Worm (Caenorhabditis elegans) whole organism, L3 larva: ENCODE data around the gene sbt-1.

Experiments
- R02D3.7 ChIP-seq: fragments of 150-350 bp; optimal IDR thresholded peaks from 2 replicates; lab custom pipeline; 2014; ENCODE audit warnings: missing biosample characterization, missing genetic modification characterization
- aly-2 ChIP-seq: fragments of 150-350 bp; optimal IDR thresholded peaks from 2 replicates; lab custom pipeline; 2014; ENCODE audit warnings: missing biosample characterization, missing genetic modification characterization
- egl-27 ChIP-seq: sonication (generic microtip); optimal IDR thresholded peaks from 4 replicates; lab custom pipeline; 2017; ENCODE audit warnings: missing biosample characterization, missing genetic modification reagents, missing genetic modification characterization
- egl-5 ChIP-seq: fragments of 150-350 bp; optimal IDR thresholded peaks from 2 replicates; lab custom pipeline; 2017; ENCODE audit warnings: missing biosample characterization, missing genetic modification reagents, missing genetic modification characterization, inconsistent platforms
- elt-2 ChIP-seq: sonication (generic microtip); optimal IDR thresholded peaks from 2 replicates; lab custom pipeline; 2016; ENCODE audit warnings: missing genetic modification reagents, mild to moderate bottlenecking, missing genetic modification characterization, missing compliant biosample characterization
- eor-1 ChIP-seq, 2 experiments: fragments of 150-350 bp; optimal IDR thresholded peaks; 2 replicates each; lab custom pipeline; 2014 to 2018; ENCODE audit warnings: missing biosample characterization in 2 of 2, missing genetic modification characterization in 2 of 2
- fkh-10 ChIP-seq: sonication (generic microtip); optimal IDR thresholded peaks from 2 replicates; lab custom pipeline; 2017; ENCODE audit warnings: missing biosample characterization, missing genetic modification reagents, missing genetic modification characterization
- fkh-2 ChIP-seq: fragments of 150-350 bp; optimal IDR thresholded peaks from 2 replicates; lab custom pipeline; 2014; ENCODE audit warnings: missing biosample characterization, missing genetic modification reagents, missing genetic modification characterization
- hmg-11 ChIP-seq: sonication (generic microtip); optimal IDR thresholded peaks from 2 replicates; lab custom pipeline; 2016; ENCODE audit warnings: missing genetic modification characterization, missing compliant biosample characterization
- jun-1 ChIP-seq: fragments of 150-350 bp; optimal IDR thresholded peaks from 2 replicates; lab custom pipeline; 2014; ENCODE audit warnings: missing biosample characterization, missing genetic modification reagents, missing genetic modification characterization
- lin-39 ChIP-seq: fragments of 150-350 bp; optimal IDR thresholded peaks from 2 replicates; lab custom pipeline; 2018; ENCODE audit warnings: missing biosample characterization, missing genetic modification reagents, missing genetic modification characterization
- lsy-12 ChIP-seq: sonication (generic microtip); optimal IDR thresholded peaks from 2 replicates; lab custom pipeline; 2016; ENCODE audit warnings: mild to moderate bottlenecking, missing genetic modification characterization, missing compliant biosample characterization
- mml-1 ChIP-seq: fragments of 150-350 bp; sonication (generic microtip); optimal IDR thresholded peaks from 3 replicates; lab custom pipeline; 2014; ENCODE audit warnings: missing biosample characterization, missing genetic modification characterization
- nfya-1 ChIP-seq: sonication (generic microtip); optimal IDR thresholded peaks from 2 replicates; lab custom pipeline; 2017; ENCODE audit warnings: missing genetic modification characterization, mild to moderate bottlenecking, missing compliant biosample characterization, antibody characterized with exemption, moderate library complexity; ENCODE audit not compliant: insufficient read depth
- nhr-23 ChIP-seq: fragments of 150-350 bp; optimal IDR thresholded peaks from 2 replicates; lab custom pipeline; 2014; ENCODE audit warnings: missing biosample characterization, missing genetic modification reagents, missing genetic modification characterization
- nhr-237 ChIP-seq: fragments of 150-350 bp; optimal IDR thresholded peaks from 2 replicates; lab custom pipeline; 2014; ENCODE audit warnings: missing biosample characterization, missing genetic modification characterization
- nhr-25 ChIP-seq: sonication (generic microtip); optimal IDR thresholded peaks from 2 replicates; lab custom pipeline; 2017; ENCODE audit warnings: missing biosample characterization, missing genetic modification characterization
- nhr-28 ChIP-seq: fragments of 150-350 bp; optimal IDR thresholded peaks from 2 replicates; lab custom pipeline; 2014; ENCODE audit warnings: missing biosample characterization, missing genetic modification characterization
- nhr-43 ChIP-seq: sonication (generic microtip); optimal IDR thresholded peaks from 2 replicates; lab custom pipeline; 2016; ENCODE audit warnings: mild to moderate bottlenecking, missing genetic modification characterization, missing compliant biosample characterization; ENCODE audit not compliant: poor library complexity, severe bottlenecking
- nhr-76 ChIP-seq: fragments of 150-350 bp; sonication (generic microtip); optimal IDR thresholded peaks from 5 replicates; lab custom pipeline; 2014; ENCODE audit warnings: missing biosample characterization, missing genetic modification characterization
- nhr-77 ChIP-seq: fragments of 150-350 bp; optimal IDR thresholded peaks from 2 replicates; lab custom pipeline; 2014; ENCODE audit warnings: missing biosample characterization, missing genetic modification characterization
- pha-4 ChIP-seq: fragments of 150-350 bp; optimal IDR thresholded peaks from 2 replicates; lab custom pipeline; 2014; ENCODE audit warnings: missing biosample characterization, missing genetic modification reagents, missing genetic modification characterization
- pqm-1 ChIP-seq: fragments of 150-350 bp; optimal IDR thresholded peaks from 2 replicates; lab custom pipeline; 2017; ENCODE audit warnings: missing biosample characterization, missing genetic modification characterization, inconsistent platforms
- snpc-4 ChIP-seq: fragments of 150-350 bp; optimal IDR thresholded peaks from 2 replicates; lab custom pipeline; 2014; ENCODE audit warnings: missing biosample characterization, missing genetic modification characterization
- unc-62 ChIP-seq: fragments of 150-350 bp; sonication (generic microtip); optimal IDR thresholded peaks from 4 replicates; lab custom pipeline; 2014; ENCODE audit warnings: missing biosample characterization, missing genetic modification reagents, missing genetic modification characterization
- zag-1 ChIP-seq: fragments of 150-350 bp; optimal IDR thresholded peaks from 2 replicates; lab custom pipeline; 2014; ENCODE audit warnings: missing biosample characterization, missing genetic modification characterization
- ztf-4 ChIP-seq: fragments of 150-350 bp; optimal IDR thresholded peaks from 2 replicates; lab custom pipeline; 2014; ENCODE audit warnings: missing biosample characterization, missing genetic modification characterization

Gene sbt-1

DNA sequence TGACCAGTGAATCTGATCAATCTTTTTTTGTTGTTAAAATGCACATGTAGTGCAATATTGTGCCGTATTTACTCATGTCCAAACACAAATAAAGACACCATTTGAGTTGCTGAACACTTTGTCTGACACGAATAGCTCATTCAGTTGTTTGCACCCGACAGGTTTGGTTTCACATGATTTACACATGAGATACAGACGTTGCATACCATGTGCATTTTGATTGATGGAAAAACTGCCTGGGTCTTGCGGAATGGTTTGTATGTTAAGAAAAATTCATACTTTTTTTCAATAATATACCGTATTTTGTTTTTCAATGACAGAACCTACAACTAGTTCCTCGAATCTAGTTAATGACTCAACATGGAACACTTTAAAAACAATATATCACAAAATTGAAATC, 42.5 kb upstream of the sbt-1 start:
- TF ChIP-seq pha-4 (tag; lab: Kevin White, UChicago) (no peak), jun-1 (tag; lab: Kevin White, UChicago) (no peak)

DNA sequence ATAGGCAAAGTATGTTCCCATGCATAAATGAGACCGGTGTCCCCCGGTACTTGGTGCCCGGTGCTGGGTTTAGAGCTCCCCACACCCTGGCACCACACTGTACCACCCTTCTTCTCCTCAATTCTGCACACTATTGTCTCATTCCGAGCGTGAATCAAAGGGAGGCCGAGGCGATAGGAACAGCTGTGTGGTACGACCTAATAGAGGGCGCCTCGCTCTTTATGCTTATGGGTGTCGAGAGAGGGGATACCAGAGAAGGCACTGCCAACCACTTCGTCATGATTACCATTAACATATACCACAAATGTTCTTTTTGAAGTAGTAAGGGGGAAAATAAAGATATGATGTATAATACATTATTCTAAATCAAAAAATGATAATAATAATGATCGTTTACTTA, 42.0 kb upstream of the sbt-1 start:
- TF ChIP-seq nhr-43 (tag; lab: Kevin White, UChicago) (no peak), mml-1 (no peak), nhr-76 (tag; lab: Kevin White, UChicago) (no peak), fkh-10 (no peak), nhr-23 (no peak), lin-39 (no peak)

- TF ChIP-seq pha-4 (tag; lab: Kevin White, UChicago) (peak; percentile 8), nhr-237 (tag; lab: Kevin White, UChicago) (no peak)
Measured at ce11 chrV:20868329-20868728, 39.6 kb upstream of the sbt-1 start, which contains the start of gene F31D4.8. F31D4.8 (minus strand) TSS chrV:20868429.

- TF ChIP-seq lin-39 (no peak), aly-2 (tag; lab: Kevin White, UChicago) (no peak), nhr-237 (tag; lab: Kevin White, UChicago) (no peak), nhr-77 (tag; lab: Kevin White, UChicago) (no peak), lsy-12 (tag; lab: Kevin White, UChicago) (no peak), pqm-1 (tag; lab: Kevin White, UChicago) (peak; percentile 39), elt-2 (tag; lab: Kevin White, UChicago) (peak; percentile 81), fkh-2 (tag; lab: Kevin White, UChicago) (no peak)
Measured at ce11 chrV:20866406-20866805, 37.7 kb upstream of the sbt-1 start.

DNA sequence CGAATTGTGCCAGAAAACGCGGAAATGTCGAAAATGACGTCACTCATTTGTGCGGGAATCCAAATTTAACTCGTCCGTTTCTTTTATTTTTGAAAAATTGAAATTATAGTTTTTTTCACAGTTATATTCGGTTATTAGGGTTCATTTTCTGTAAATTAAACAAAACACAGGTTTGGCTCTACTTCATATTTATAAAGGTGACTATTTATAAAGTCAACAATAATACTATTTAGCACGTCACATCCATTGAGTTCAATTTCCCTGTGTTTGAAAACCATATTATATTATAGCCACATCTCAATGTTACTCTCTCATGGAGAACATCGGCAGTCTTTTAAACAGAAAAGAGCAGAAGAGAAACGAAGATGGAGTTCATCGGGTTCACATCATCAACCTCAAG, 34.0 kb upstream of the sbt-1 start, which contains the start of gene twk-35:
TSS of gene twk-35 (plus strand) at position 301 of the 400 bp plus-strand sequence.
- TF ChIP-seq R02D3.7: no peak
- no peak for TF ChIP-seq zag-1 (tag; lab: Kevin White, UChicago)
- no peak for TF ChIP-seq hmg-11 (tag; lab: Kevin White, UChicago)
- no peak for TF ChIP-seq aly-2 (tag; lab: Kevin White, UChicago)
- TF ChIP-seq pqm-1 (tag; lab: Kevin White, UChicago): no peak
- no peak for TF ChIP-seq pha-4 (tag; lab: Kevin White, UChicago)
- no peak for TF ChIP-seq mml-1
- TF ChIP-seq ztf-4: no peak
- TF ChIP-seq egl-5 (tag; lab: Kevin White, UChicago): no peak
- TF ChIP-seq lin-39: no peak
- no peak for TF ChIP-seq egl-27 (tag; lab: Kevin White, UChicago)
- TF ChIP-seq nhr-43 (tag; lab: Kevin White, UChicago): no peak

DNA sequence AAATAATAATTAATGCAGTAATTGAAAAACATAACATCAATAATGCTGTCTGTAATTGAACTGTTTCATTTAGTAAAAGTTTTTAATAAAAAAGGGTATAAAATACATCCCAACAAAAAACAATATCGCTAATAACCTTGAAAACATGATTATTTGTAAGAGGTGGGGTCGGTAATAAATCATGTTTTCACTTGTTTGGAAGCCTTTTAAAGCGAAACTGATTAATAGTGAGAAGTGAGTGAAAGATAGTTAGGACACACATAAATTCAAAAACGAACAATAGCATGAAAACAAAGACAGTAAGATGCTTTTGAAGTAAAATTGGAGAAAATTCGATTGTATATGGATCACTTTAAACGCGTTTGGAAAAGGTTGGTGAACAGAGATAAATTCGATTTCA, 32.4 kb upstream of the sbt-1 start, which contains the start of gene try-4:
TSS of gene try-4 (minus strand) at position 74 of the 400 bp plus-strand sequence.
- TF ChIP-seq unc-62 (GFP tag; lab: Kevin White, UChicago) (no peak), nhr-25 (tag; lab: Kevin White, UChicago) (peak; percentile 55), eor-1 (tag; optimal IDR thresholded peaks at IDR 0.05; lab: Kevin White, UChicago) (no peak), jun-1 (tag; lab: Kevin White, UChicago) (no peak), lsy-12 (tag; lab: Kevin White, UChicago) (no peak)

- TF ChIP-seq elt-2 (tag; lab: Kevin White, UChicago) (peak; percentile 44), eor-1 (tag; optimal IDR thresholded peaks at IDR 0.05; lab: Kevin White, UChicago) (no peak)
Measured at ce11 chrV:20853581-20854161, 25.0 kb upstream of the sbt-1 start, which contains the start of gene F31D4.5. F31D4.5 (plus strand) TSS chrV:20854071.

DNA sequence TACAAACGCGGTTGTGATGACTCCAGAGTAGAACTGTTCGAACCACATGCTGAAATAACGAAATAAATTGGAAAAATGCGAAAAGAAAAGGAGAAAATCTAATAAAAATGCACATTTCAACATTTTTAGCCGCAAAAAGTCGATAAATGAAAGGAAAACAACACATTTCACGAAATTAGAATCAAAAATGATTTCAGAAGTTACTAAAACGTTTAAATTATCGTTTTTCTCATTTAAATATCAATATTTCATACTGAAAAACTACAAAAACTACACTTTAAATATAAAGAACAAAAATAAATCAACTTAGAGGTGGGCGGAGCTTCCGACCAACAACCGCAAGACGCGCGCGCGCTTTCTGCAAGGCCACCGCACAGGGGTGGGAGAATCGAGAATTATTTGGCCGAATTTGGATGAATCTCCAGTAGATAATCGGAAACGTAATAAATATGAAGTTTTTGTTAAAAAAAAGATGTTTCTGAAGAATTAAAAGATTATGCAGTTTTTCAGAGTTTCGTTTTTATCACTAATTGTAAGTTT, 23.2 kb upstream of the sbt-1 start, which contains the start of gene ndua-1:
TSS of gene ndua-1 (minus strand) at position 51 of the 540 bp plus-strand sequence.
- TF ChIP-seq pha-4 (tag; lab: Kevin White, UChicago) (no peak), lin-39 (peak; percentile 13), nhr-43 (tag; lab: Kevin White, UChicago) (peak; percentile 65), nhr-23 (peak; percentile 52), pqm-1 (tag; lab: Kevin White, UChicago) (no peak), snpc-4 (tag; lab: Kevin White, UChicago) (peak; percentile 45), hmg-11 (tag; lab: Kevin White, UChicago) (peak; percentile 85), nfya-1 (tag; lab: Kevin White, UChicago) (peak; percentile 59), nhr-28 (no peak), fkh-2 (tag; lab: Kevin White, UChicago) (no peak)
